Worm (Caenorhabditis elegans): ENCODE results near the gene pgp-4.
A peak's percentile ranks its signal among the peaks of the same experiment; 100 is the strongest.

pgp-4 gene

DNA sequence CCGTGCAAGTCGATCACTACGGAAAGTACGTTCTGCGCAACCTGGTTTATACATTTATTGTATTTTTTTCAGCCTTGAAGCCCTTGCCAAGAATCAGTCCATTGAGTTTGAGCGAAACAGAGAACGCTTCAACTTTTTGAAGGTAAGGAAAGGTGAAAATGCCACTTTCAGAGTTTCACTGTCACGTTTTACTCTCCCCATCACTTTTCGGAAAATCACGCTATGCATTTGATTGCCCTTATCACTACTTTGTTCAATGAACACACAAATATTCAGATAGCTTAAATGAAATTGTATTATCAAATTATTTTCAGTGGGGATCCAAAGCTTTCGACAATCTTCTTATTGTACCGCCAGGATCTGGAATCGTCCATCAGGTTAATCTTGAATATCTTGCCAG lies 17.1 kb upstream of the pgp-4 start:
- TF ChIP-seq elt-2 (tag; optimal IDR thresholded peaks at IDR 0.05) (peak; percentile 60), nhr-237 (tag; optimal IDR thresholded peaks at IDR 0.05) (no peak), mml-1 (tag; optimal IDR thresholded peaks at IDR 0.05) (no peak), nhr-76 (tag; optimal IDR thresholded peaks at IDR 0.05) (no peak), pha-4 (tag; optimal IDR thresholded peaks at IDR 0.05) (peak; percentile 42), pqm-1 (tag; optimal IDR thresholded peaks at IDR 0.05) (peak; percentile 77), hmg-11 (tag; optimal IDR thresholded peaks at IDR 0.05) (no peak), elt-1 (tag; optimal IDR thresholded peaks at IDR 0.05) (no peak), nfya-1 (tag; optimal IDR thresholded peaks at IDR 0.05; ENCODE audit: insufficient read depth) (no peak), ceh-9 (tag; optimal IDR thresholded peaks at IDR 0.05) (no peak), skn-1 (tag; optimal IDR thresholded peaks at IDR 0.05) (no peak)

DNA sequence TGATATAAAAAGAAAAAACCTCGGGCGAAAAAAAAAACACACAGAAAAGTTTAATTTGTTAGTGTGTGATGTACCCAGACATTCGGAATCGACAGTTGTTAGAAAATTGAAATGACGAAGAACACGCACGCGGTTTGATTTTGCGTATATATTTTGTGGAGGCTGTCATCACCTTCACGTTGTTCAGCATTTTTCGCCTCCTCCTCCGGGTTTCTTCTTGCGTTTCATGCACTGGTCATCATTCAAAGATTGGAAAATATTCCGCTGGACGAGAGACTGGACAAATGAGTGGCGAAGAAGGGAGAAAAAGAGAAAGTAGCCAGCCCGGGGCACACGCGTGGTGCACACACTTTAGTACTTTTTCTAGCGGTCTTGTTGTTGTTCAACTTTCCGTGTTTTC lies 12.7 kb upstream of the pgp-4 start:
- TF ChIP-seq egl-5 (tag; optimal IDR thresholded peaks at IDR 0.05) (peak; percentile 7), nhr-237 (tag; optimal IDR thresholded peaks at IDR 0.05) (no peak), nhr-11 (tag; optimal IDR thresholded peaks at IDR 0.05) (no peak), ZK546.5 (tag; optimal IDR thresholded peaks at IDR 0.05) (no peak), lin-39 (tag; optimal IDR thresholded peaks at IDR 0.05) (peak; percentile 5), lsy-12 (tag; optimal IDR thresholded peaks at IDR 0.05) (no peak), nfya-1 (tag; optimal IDR thresholded peaks at IDR 0.05; ENCODE audit: insufficient read depth) (no peak), snpc-4 (tag; optimal IDR thresholded peaks at IDR 0.05) (no peak)

DNA sequence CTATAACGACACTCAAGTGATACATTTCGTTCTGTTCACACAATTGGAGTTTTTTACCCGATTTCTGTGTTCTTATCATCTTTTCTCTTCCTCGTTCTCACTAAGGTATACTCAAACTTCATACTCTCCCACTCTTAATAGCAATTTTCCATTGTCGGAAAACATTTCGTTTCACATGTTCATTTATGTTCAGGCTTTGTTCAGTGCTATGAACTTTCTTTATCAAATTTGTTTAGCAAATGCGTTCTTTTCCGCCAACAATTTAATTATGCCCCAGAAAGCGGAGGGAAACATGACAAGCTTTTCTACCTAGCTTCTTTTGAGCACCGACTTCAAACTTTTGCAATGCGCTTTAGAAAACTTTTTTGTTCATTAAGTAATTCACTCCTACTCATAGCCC lies 12.1 kb upstream of the pgp-4 start:
- TF ChIP-seq elt-2 (tag; optimal IDR thresholded peaks at IDR 0.05) (peak; percentile 52), snpc-4 (tag; optimal IDR thresholded peaks at IDR 0.05) (no peak)

DNA sequence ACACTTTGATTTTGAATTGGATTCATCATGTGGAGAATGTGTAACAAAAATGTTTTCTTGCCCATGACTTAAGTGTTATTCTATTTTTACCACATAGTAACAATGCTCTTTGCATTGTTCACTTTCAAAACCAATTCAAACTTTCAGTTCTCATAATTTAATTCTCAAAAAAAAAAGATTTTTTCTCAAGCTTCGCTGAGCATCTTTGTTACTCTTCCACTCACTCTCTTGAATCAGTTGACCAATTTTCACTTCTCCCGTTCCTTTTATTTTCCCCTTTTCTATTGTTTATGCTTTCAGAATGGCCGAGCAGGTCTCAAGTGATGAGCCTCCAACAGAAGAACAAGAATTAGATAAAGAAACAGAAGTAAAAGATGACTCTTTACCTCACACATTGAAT lies 11.5 kb upstream of the pgp-4 start, which contains the start of gene oct-2:
Gene oct-2 (plus strand): TSS at position 301 of the 400 bp plus-strand sequence.
- TF ChIP-seq unc-39 (tag; optimal IDR thresholded peaks at IDR 0.05) (no peak), R02D3.7 (tag; optimal IDR thresholded peaks at IDR 0.05) (no peak), daf-12 (tag; optimal IDR thresholded peaks at IDR 0.05) (no peak), ama-1 (optimal IDR thresholded peaks at IDR 0.05) (no peak), lin-15B (tag; optimal IDR thresholded peaks at IDR 0.05) (no peak), ZK546.5 (tag; optimal IDR thresholded peaks at IDR 0.05) (no peak), fos-1 (tag; optimal IDR thresholded peaks at IDR 0.05) (no peak)

DNA sequence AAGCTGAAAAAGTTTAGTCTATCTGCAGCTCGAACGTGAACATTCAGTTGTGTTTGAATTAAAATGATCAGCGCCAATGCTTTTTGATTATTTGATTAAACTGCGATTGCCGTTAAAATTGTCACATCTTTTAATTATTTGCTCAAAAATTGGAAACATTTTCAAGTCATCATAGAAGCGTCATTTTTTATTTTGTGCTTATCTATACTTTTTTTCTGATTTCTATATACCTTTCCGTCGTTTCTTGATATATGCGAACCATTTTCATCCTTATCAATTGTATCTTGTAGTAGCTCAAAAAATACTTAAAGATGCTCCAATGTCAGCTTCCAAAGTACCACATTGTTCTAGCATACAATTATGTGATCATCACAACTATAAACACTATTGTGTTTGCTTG lies 6.3 kb upstream of the pgp-4 start:
- no peak for TF ChIP-seq snpc-4 (tag; optimal IDR thresholded peaks at IDR 0.05)
- peak; percentile 21 for TF ChIP-seq pqm-1 (tag; optimal IDR thresholded peaks at IDR 0.05)
- TF ChIP-seq mml-1 (tag; optimal IDR thresholded peaks at IDR 0.05), result no peak
- TF ChIP-seq nhr-12 (tag; optimal IDR thresholded peaks at IDR 0.05), result no peak
- TF ChIP-seq elt-2 (tag; optimal IDR thresholded peaks at IDR 0.05), result peak; percentile 91
- TF ChIP-seq ZK546.5 (tag; optimal IDR thresholded peaks at IDR 0.05), result no peak
- TF ChIP-seq fos-1 (tag; optimal IDR thresholded peaks at IDR 0.05), result no peak
- no peak for TF ChIP-seq tbx-2 (tag; optimal IDR thresholded peaks at IDR 0.05)

DNA sequence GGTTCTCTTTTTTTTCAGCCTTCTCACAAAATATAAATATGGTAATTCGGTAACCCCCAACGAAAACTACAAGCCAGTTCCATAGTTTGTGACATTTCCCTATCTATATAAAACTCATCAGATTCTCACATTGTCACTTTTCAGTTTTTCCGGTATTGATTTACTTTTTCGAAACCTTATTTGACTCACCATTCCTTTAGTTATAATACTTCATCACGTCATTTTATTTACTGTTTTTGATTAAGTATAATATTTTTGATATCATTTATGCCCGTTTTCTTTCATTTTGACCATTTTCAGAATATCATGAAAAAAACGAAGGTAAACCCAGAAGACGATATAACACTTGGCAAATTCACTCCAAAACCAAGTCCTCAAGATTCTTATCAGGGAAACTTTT lies 5.8 kb upstream of the pgp-4 start, which contains the start of gene pgp-3:
Gene pgp-3 (plus strand): TSS at position 301 of the 400 bp plus-strand sequence.
- TF ChIP-seq ceh-82 (tag; optimal IDR thresholded peaks at IDR 0.05) (no peak), nhr-43 (tag; optimal IDR thresholded peaks at IDR 0.05; ENCODE audit: poor library complexity, severe bottlenecking) (no peak), elt-2 (tag; optimal IDR thresholded peaks at IDR 0.05) (no peak), egl-5 (tag; optimal IDR thresholded peaks at IDR 0.05) (no peak)

DNA sequence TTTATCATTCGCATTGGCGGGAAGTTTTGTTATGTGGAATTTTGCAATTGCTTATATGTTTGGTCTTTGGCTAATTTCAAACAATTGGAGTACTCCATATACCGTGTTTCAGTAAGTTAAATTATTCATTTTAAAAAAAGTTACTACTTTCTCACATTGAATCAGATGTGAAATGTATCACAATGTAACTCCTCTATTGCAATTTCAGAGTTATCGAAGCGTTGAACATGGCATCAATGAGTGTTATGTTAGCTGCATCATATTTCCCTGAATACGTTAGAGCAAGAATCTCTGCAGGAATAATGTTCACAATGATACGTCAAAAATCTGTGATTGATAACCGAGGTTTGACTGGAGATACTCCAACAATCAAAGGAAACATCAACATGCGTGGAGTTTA lies 1.8 kb upstream of the pgp-4 start:
- TF ChIP-seq nhr-67 (tag; optimal IDR thresholded peaks at IDR 0.05), result no peak
- no peak for TF ChIP-seq fkh-2 (tag; optimal IDR thresholded peaks at IDR 0.05)
- TF ChIP-seq egl-5 (tag; optimal IDR thresholded peaks at IDR 0.05), result no peak
- TF ChIP-seq hmg-11 (tag; optimal IDR thresholded peaks at IDR 0.05), result no peak
- TF ChIP-seq nfya-1 (tag; optimal IDR thresholded peaks at IDR 0.05; ENCODE audit: insufficient read depth), result no peak
- no peak for TF ChIP-seq lin-39 (tag; optimal IDR thresholded peaks at IDR 0.05)
- TF ChIP-seq ztf-11 (tag; optimal IDR thresholded peaks at IDR 0.05), result no peak
- no peak for TF ChIP-seq fos-1 (tag; optimal IDR thresholded peaks at IDR 0.05)
- no peak for TF ChIP-seq ceh-16 (tag; optimal IDR thresholded peaks at IDR 0.05)

Measured in whole organism, L3 larva.